Fruit fly (Drosophila melanogaster) whole organism, embryonic: ENCODE measurements around the gene CG3408.

Experiments used
- CG10431 ChIP-seq: fragments of 200-800 bp; sonication (Bioruptor generic); optimal IDR thresholded peaks from 3 replicates; lab custom pipeline; 2018; ENCODE audit warnings: missing biosample characterization, mild to moderate bottlenecking, missing genetic modification characterization
- CG13894 ChIP-seq: fragments of 200-800 bp; sonication (Bioruptor generic); optimal IDR thresholded peaks from 3 replicates; lab custom pipeline; 2018; ENCODE audit warnings: missing biosample characterization, mild to moderate bottlenecking, missing genetic modification characterization, moderate library complexity
- CG14014 ChIP-seq: fragments of 200-800 bp; sonication (Bioruptor generic); IDR thresholded peaks from 2 replicates; pipeline ENCODE4 v1.3.6; 2022; ENCODE audit warnings: missing biosample characterization, missing genetic modification characterization
- CG14441 ChIP-seq: fragments of 200-800 bp; sonication (Bioruptor generic); IDR thresholded peaks from 2 replicates; pipeline ENCODE4 v1.3.6; 2022; ENCODE audit warnings: missing biosample characterization, missing genetic modification characterization
- CG15011 ChIP-seq: fragments of 200-800 bp; sonication (Bioruptor generic); optimal IDR thresholded peaks from 3 replicates; lab custom pipeline; 2018; ENCODE audit warnings: missing biosample characterization, mild to moderate bottlenecking, missing genetic modification characterization
- CG15269 ChIP-seq: fragments of 200-800 bp; sonication (Bioruptor generic); optimal IDR thresholded peaks from 2 replicates; lab custom pipeline; 2018; ENCODE audit warnings: missing biosample characterization, mild to moderate bottlenecking, missing genetic modification characterization, moderate library complexity
- CG2116 ChIP-seq: fragments of 200-800 bp; sonication (Bioruptor generic); optimal IDR thresholded peaks from 3 replicates; lab custom pipeline; 2018; ENCODE audit warnings: missing biosample characterization, mild to moderate bottlenecking, missing genetic modification characterization
- CG32532 ChIP-seq: fragments of 200-800 bp; sonication (Bioruptor generic); IDR thresholded peaks from 2 replicates; pipeline ENCODE4 v1.3.6; 2022; ENCODE audit warnings: missing biosample characterization, missing genetic modification characterization
- CG6683 ChIP-seq: fragments of 200-800 bp; sonication (Bioruptor generic); optimal IDR thresholded peaks from 2 replicates; lab custom pipeline; 2017; ENCODE audit warnings: missing biosample characterization, mild to moderate bottlenecking, missing genetic modification characterization, missing genetic modification reagents
- CG8290 ChIP-seq, 3 experiments: fragments of 200-800 bp; sonication (Bioruptor generic); optimal IDR thresholded peaks; 2 replicates each; lab custom pipeline; 2016 to 2019; ENCODE audit warnings: missing biosample characterization in 3 of 3, missing genetic modification characterization in 3 of 3, mild to moderate bottlenecking in 2 of 3, moderate library complexity in 1 of 3
- CG8478 ChIP-seq: fragments of >200 bp; optimal IDR thresholded peaks from 2 replicates; lab custom pipeline; 2018
- CG9797 ChIP-seq: fragments of 200-800 bp; sonication (Bioruptor generic); optimal IDR thresholded peaks from 3 replicates; lab custom pipeline; 2018; ENCODE audit warnings: missing biosample characterization, mild to moderate bottlenecking, missing genetic modification characterization
- CoRest ChIP-seq: fragments of 200-800 bp; sonication (Bioruptor generic); optimal IDR thresholded peaks from 3 replicates; lab custom pipeline; 2018; ENCODE audit warnings: missing biosample characterization, mild to moderate bottlenecking, missing genetic modification characterization, moderate library complexity
- Drgx ChIP-seq: fragments of 200-800 bp; sonication (Bioruptor generic); IDR thresholded peaks from 2 replicates; pipeline ENCODE4 v1.3.6; 2022; ENCODE audit warnings: missing biosample characterization, missing genetic modification characterization
- Ets65A ChIP-seq: fragments of 200-800 bp; sonication (Bioruptor generic); peaks from one replicate; lab custom pipeline; 2016; ENCODE audit warnings: missing biosample characterization, missing genetic modification characterization
- Fer3 ChIP-seq: fragments of 200-800 bp; sonication (Bioruptor generic); optimal IDR thresholded peaks from 2 replicates; lab custom pipeline; 2018; ENCODE audit warnings: missing biosample characterization, mild to moderate bottlenecking, missing genetic modification characterization, moderate library complexity
- Hr3 ChIP-seq: fragments of 200-800 bp; sonication (Bioruptor generic); optimal IDR thresholded peaks from 3 replicates; lab custom pipeline; 2016; ENCODE audit warnings: missing biosample characterization, missing genetic modification characterization
- Lpt ChIP-seq: fragments of >200 bp; optimal IDR thresholded peaks from 2 replicates; lab custom pipeline; 2018; ENCODE audit warnings: missing biosample characterization, missing genetic modification characterization
- MBD-R2 ChIP-seq: fragments of 200-800 bp; sonication (Bioruptor generic); IDR thresholded peaks from 2 replicates; pipeline ENCODE4 v1.3.6; 2022; ENCODE audit warnings: missing biosample characterization, missing genetic modification characterization
- Med ChIP-seq: fragments of 200-800 bp; sonication (Bioruptor generic); peaks from one replicate; lab custom pipeline; 2016; ENCODE audit warnings: missing biosample characterization, missing genetic modification characterization, mild to moderate bottlenecking, inconsistent platforms, moderate library complexity
- Myb ChIP-seq: fragments of 200-800 bp; sonication (Bioruptor generic); optimal IDR thresholded peaks from 2 replicates; lab custom pipeline; 2016; ENCODE audit warnings: missing biosample characterization, missing genetic modification characterization
- Opbp ChIP-seq: fragments of 200-800 bp; sonication (Bioruptor generic); IDR thresholded peaks from 3 replicates; pipeline ENCODE4 v1.3.6; 2022; ENCODE audit warnings: missing biosample characterization, missing genetic modification characterization; ENCODE audit not compliant: partially characterized antibody
- PHDP ChIP-seq: fragments of 200-800 bp; sonication (Bioruptor generic); optimal IDR thresholded peaks from 3 replicates; lab custom pipeline; 2018; ENCODE audit warnings: missing biosample characterization, mild to moderate bottlenecking, missing genetic modification characterization, moderate library complexity
- Rfx ChIP-seq: fragments of 200-800 bp; sonication (Bioruptor generic); IDR thresholded peaks from 2 replicates; pipeline ENCODE4 v1.3.6; 2022; ENCODE audit warnings: missing biosample characterization, missing genetic modification characterization
- ato ChIP-seq: fragments of 200-800 bp; sonication (Bioruptor generic); IDR thresholded peaks from 2 replicates; pipeline ENCODE4 v1.3.6; 2022; ENCODE audit warnings: missing biosample characterization, missing genetic modification characterization; ENCODE audit not compliant: partially characterized antibody
- esg ChIP-seq: fragments of 200-800 bp; sonication (Bioruptor generic); conservative IDR thresholded peaks from 2 replicates; pipeline ENCODE4 v1.3.6; 2022; ENCODE audit warnings: missing biosample characterization, missing genetic modification characterization
- eve ChIP-seq, 2 experiments: fragments of >200 bp; optimal IDR thresholded peaks; 2 replicates each; lab custom pipeline; 2017; ENCODE audit warnings: missing biosample characterization in 2 of 2, missing genetic modification characterization in 2 of 2
- fd3F ChIP-seq: fragments of 200-800 bp; sonication (Bioruptor generic); optimal IDR thresholded peaks from 2 replicates; lab custom pipeline; 2018; ENCODE audit warnings: missing biosample characterization, mild to moderate bottlenecking, missing genetic modification characterization, moderate library complexity
- gem ChIP-seq: fragments of 200-800 bp; sonication (Bioruptor generic); optimal IDR thresholded peaks from 2 replicates; lab custom pipeline; 2019; ENCODE audit warnings: missing biosample characterization, mild to moderate bottlenecking, missing genetic modification characterization, moderate library complexity
- ind ChIP-seq: fragments of 200-800 bp; sonication (Bioruptor generic); optimal IDR thresholded peaks from 3 replicates; lab custom pipeline; 2016; ENCODE audit warnings: missing biosample characterization, missing genetic modification characterization
- insv ChIP-seq, 2 experiments: fragments of 200-800 bp; sonication (Bioruptor generic); optimal IDR thresholded peaks; 3 replicates each; lab custom pipeline; 2016 to 2018; ENCODE audit warnings: missing biosample characterization in 2 of 2, missing genetic modification characterization in 2 of 2
- lmd ChIP-seq: fragments of 200-800 bp; sonication (Bioruptor generic); IDR thresholded peaks from 2 replicates; pipeline ENCODE4 v1.3.6; 2022; ENCODE audit warnings: missing biosample characterization, missing genetic modification characterization
- nmo ChIP-seq: fragments of 200-800 bp; sonication (Bioruptor generic); optimal IDR thresholded peaks from 2 replicates; lab custom pipeline; 2018; ENCODE audit warnings: missing biosample characterization, mild to moderate bottlenecking, missing genetic modification characterization, moderate library complexity
- odd ChIP-seq: fragments of 200-800 bp; sonication (Bioruptor generic); optimal IDR thresholded peaks from 2 replicates; lab custom pipeline; 2017; ENCODE audit warnings: missing biosample characterization, mild to moderate bottlenecking, missing genetic modification characterization
- otp ChIP-seq: fragments of 200-800 bp; sonication (Bioruptor generic); IDR thresholded peaks from 3 replicates; pipeline ENCODE4, ENCODE4 v1.3.6; 2022; ENCODE audit warnings: missing biosample characterization, missing genetic modification characterization
- pan ChIP-seq, 4 experiments: fragments of >200 bp in 3 of 4; fragments of 200-800 bp in 1 of 4; sonication (Bioruptor generic) in 1 of 4; optimal IDR thresholded peaks in 3 of 4; IDR thresholded peaks in 1 of 4; 2 replicates each; pipeline versions ENCODE4 v1.3.6 to Lab custom; 2017 to 2022; ENCODE audit warnings: missing biosample characterization in 2 of 4, missing genetic modification characterization in 2 of 4, mixed read lengths in 1 of 4
- pzg ChIP-seq: fragments of 200-800 bp; sonication (Bioruptor generic); optimal IDR thresholded peaks from 3 replicates; lab custom pipeline; 2018; ENCODE audit warnings: missing biosample characterization, mild to moderate bottlenecking, missing genetic modification characterization, moderate library complexity
- ro ChIP-seq: fragments of 200-800 bp; sonication (Bioruptor generic); IDR thresholded peaks from 2 replicates; pipeline ENCODE4 v1.3.6; 2022; ENCODE audit warnings: missing biosample characterization, missing genetic modification characterization
- row ChIP-seq: fragments of 200-800 bp; sonication (Bioruptor generic); IDR thresholded peaks from 3 replicates; pipeline ENCODE4 v1.3.6; 2022; ENCODE audit warnings: missing biosample characterization, missing genetic modification characterization
- schlank ChIP-seq: fragments of 200-800 bp; sonication (Bioruptor generic); optimal IDR thresholded peaks from 2 replicates; lab custom pipeline; 2018; ENCODE audit warnings: missing biosample characterization, mild to moderate bottlenecking, missing genetic modification characterization
- sens ChIP-seq: fragments of 200-800 bp; sonication (Bioruptor generic); peaks from one replicate; lab custom pipeline; 2016; ENCODE audit warnings: missing biosample characterization, missing genetic modification characterization
- sim ChIP-seq: fragments of 200-800 bp; sonication (Bioruptor generic); IDR thresholded peaks from 2 replicates; pipeline ENCODE4 v1.3.6; 2022; ENCODE audit warnings: missing biosample characterization, missing genetic modification characterization
- sob ChIP-seq: fragments of 200-800 bp; sonication (Bioruptor generic); IDR thresholded peaks from 2 replicates; pipeline ENCODE4 v1.3.6; 2022; ENCODE audit warnings: missing biosample characterization, missing genetic modification characterization
- tll ChIP-seq, 2 experiments: fragments of 200-800 bp in 1 of 2; fragments of >200 bp in 1 of 2; sonication (Bioruptor generic) in 1 of 2; optimal IDR thresholded peaks; 2 replicates each; lab custom pipeline; 2017 to 2019; ENCODE audit warnings: missing biosample characterization in 2 of 2, missing genetic modification characterization in 2 of 2, mild to moderate bottlenecking in 1 of 2, moderate library complexity in 1 of 2
- trh ChIP-seq: fragments of 200-800 bp; sonication (Bioruptor generic); optimal IDR thresholded peaks from 2 replicates; lab custom pipeline; 2016; ENCODE audit warnings: missing biosample characterization, missing genetic modification characterization
- unpg ChIP-seq: fragments of 200-800 bp; sonication (Bioruptor generic); optimal IDR thresholded peaks from 3 replicates; lab custom pipeline; 2018; ENCODE audit warnings: missing biosample characterization, mild to moderate bottlenecking, missing genetic modification characterization, moderate library complexity
- z ChIP-seq: fragments of 200-800 bp; sonication (Bioruptor generic); IDR thresholded peaks from 3 replicates; pipeline ENCODE4 v1.3.6; 2022; ENCODE audit warnings: missing biosample characterization, missing genetic modification characterization
- zfh1 ChIP-seq: fragments of 200-800 bp; sonication (Bioruptor generic); IDR thresholded peaks from 3 replicates; pipeline ENCODE4 v1.3.6; 2022; ENCODE audit warnings: missing biosample characterization, missing genetic modification characterization

CG3408 gene

DNA sequence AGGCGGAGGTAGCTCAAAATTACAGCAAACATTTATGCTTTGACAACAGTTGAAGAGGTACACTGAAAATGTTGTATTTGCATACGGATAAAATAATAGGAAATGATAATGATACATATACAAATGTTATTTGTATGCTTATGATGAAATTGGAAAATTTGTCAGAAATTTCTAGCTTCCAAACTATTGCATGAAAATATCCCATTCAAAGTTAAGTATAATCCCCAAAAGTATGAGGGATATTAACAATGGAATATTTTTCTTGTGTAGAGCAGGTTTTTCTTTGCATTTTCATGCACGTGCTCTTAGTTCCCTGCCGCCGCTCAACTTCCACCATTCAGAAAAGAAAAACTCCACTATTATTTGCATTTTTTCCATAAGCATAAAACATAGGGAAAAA is 45.6 kb upstream of the CG3408 start:
- no peak for TF ChIP-seq Ets65A
- TF ChIP-seq schlank: no peak
- TF ChIP-seq sens (GFP tag; lab: Kevin White, UChicago): peak; percentile 51
- TF ChIP-seq Drgx (GFP tag; lab: Robert Waterston, UW): peak; percentile 36; the same call in 1 of the 2 replicates
- no peak for TF ChIP-seq eve (GFP tag; optimal IDR thresholded peaks at IDR 0.05; lab: Kevin White, UChicago)

- no peak for TF ChIP-seq CG6683 (GFP tag; lab: Kevin White, UChicago)
- no peak for TF ChIP-seq unpg
- peak; percentile 25 for TF ChIP-seq CoRest (tag; lab: Kevin White, UChicago)
- no peak for TF ChIP-seq CG2116 (GFP tag; lab: Kevin White, UChicago)
- TF ChIP-seq insv (GFP tag; optimal IDR thresholded peaks at IDR 0.05; lab: Kevin White, UChicago): no peak
- TF ChIP-seq CG9797 (GFP tag; lab: Kevin White, UChicago): no peak
- TF ChIP-seq CG14441 (GFP tag; lab: Robert Waterston, UW): peak; percentile 38
- peak; percentile 49 for TF ChIP-seq CG15269
- peak; percentile 50 for TF ChIP-seq Rfx (GFP tag; lab: Robert Waterston, UW)
- no peak for TF ChIP-seq CG14014 (GFP tag; lab: Robert Waterston, UW)
- peak; percentile 23; the same call in 1 of the 2 replicates for TF ChIP-seq MBD-R2 (GFP tag; lab: Robert Waterston, UW)
- no peak for TF ChIP-seq CG13894
- TF ChIP-seq fd3F (GFP tag; lab: Kevin White, UChicago): no peak
- TF ChIP-seq Opbp: no peak
- TF ChIP-seq zfh1 (GFP tag; lab: Robert Waterston, UW): no peak
- no peak for TF ChIP-seq otp (GFP tag; lab: Robert Waterston, UW)
- TF ChIP-seq row (GFP tag; lab: Robert Waterston, UW): peak; percentile 34; the same call in 1 of the 3 replicates
- no peak for TF ChIP-seq pan (optimal IDR thresholded peaks at IDR 0.05; lab: Kevin White, UChicago)
- peak in 1 of 2 experiments; percentile 59 for TF ChIP-seq pan (GFP tag; optimal IDR thresholded peaks at IDR 0.05 in 1 of 2, IDR thresholded peaks at IDR 0.05 in 1 of 2)
- TF ChIP-seq ind (GFP tag; lab: Kevin White, UChicago): peak; percentile 6
- peak; percentile 23 for TF ChIP-seq gem (tag; lab: Kevin White, UChicago)
- no peak for TF ChIP-seq trh (GFP tag; lab: Kevin White, UChicago)
- no peak for TF ChIP-seq odd (GFP tag; lab: Kevin White, UChicago)
- no peak for TF ChIP-seq tll (GFP tag; optimal IDR thresholded peaks at IDR 0.05; lab: Kevin White, UChicago)
- TF ChIP-seq CG32532 (GFP tag; lab: Robert Waterston, UW): peak; percentile 9; the same call in 1 of the 2 replicates
- TF ChIP-seq Hr3: no peak
- peak; percentile 27; the same call in 1 of the 2 replicates for TF ChIP-seq esg (GFP tag; lab: Robert Waterston, UW)
- no peak for TF ChIP-seq CG8290 (GFP tag; optimal IDR thresholded peaks at IDR 0.05; lab: Kevin White, UChicago)
- peak in 1 of 2 experiments; percentile 36 for TF ChIP-seq CG8290 (tag; optimal IDR thresholded peaks at IDR 0.05; lab: Kevin White, UChicago)
- TF ChIP-seq CG8478 (lab: Kevin White, UChicago): no peak
- TF ChIP-seq Ets65A: no peak
- TF ChIP-seq sob (GFP tag; lab: Robert Waterston, UW): peak; percentile 46
- peak; percentile 43 for TF ChIP-seq lmd
- no peak for TF ChIP-seq sim
- TF ChIP-seq CG15011 (GFP tag; lab: Kevin White, UChicago): no peak
- peak; percentile 33 for TF ChIP-seq Fer3 (tag; lab: Kevin White, UChicago)
- TF ChIP-seq z: no peak
- TF ChIP-seq Lpt (GFP tag; lab: Kevin White, UChicago): no peak
- no peak for TF ChIP-seq CG10431
- TF ChIP-seq PHDP: peak; percentile 21
- TF ChIP-seq ato (GFP tag; lab: Robert Waterston, UW): no peak
- peak; percentile 76 for TF ChIP-seq Med (GFP tag; lab: Kevin White, UChicago)
- peak; percentile 19 for TF ChIP-seq nmo
- TF ChIP-seq pzg (GFP tag; lab: Kevin White, UChicago): no peak
- no peak for TF ChIP-seq Myb (GFP tag; lab: Kevin White, UChicago)
- TF ChIP-seq ro (GFP tag; lab: Robert Waterston, UW): no peak
Measured at dm6 chr3L:9552190-9552809, 42.9 kb upstream of the CG3408 start.
